Fruit fly (Drosophila melanogaster): ENCODE data around the gene CG9701.

Gene CG9701

dm6 chr3L:16765647-16766628, 32.6 kb downstream of the CG9701 start, which contains the start of gene Nrt (continued):
- TF ChIP-seq NFAT (GFP tag; IDR thresholded peaks at IDR 0.05) (no peak), ERR (GFP tag; optimal IDR thresholded peaks at IDR 0.05) (no peak), Abd-B (GFP tag; optimal IDR thresholded peaks at IDR 0.05) (no peak), CG17186 (GFP tag; optimal IDR thresholded peaks at IDR 0.05) (no peak), ATbp (GFP tag; optimal IDR thresholded peaks at IDR 0.05) (peak; percentile 65), CG34376 (GFP tag; optimal IDR thresholded peaks at IDR 0.05) (peak; percentile 63), fd3F (GFP tag; optimal IDR thresholded peaks at IDR 0.05) (peak; percentile 27), Ada2b (GFP tag; IDR thresholded peaks at IDR 0.05) (peak; percentile 56; the same call in 1 of the 2 replicates), NC2β (GFP tag; optimal IDR thresholded peaks at IDR 0.05) (no peak), Antp (GFP tag; optimal IDR thresholded peaks at IDR 0.05) (no peak), Xrp1 (GFP tag; IDR thresholded peaks at IDR 0.05) (peak; percentile 80), CG15073 (GFP tag; optimal IDR thresholded peaks at IDR 0.05) (no peak), CG2889 (GFP tag; IDR thresholded peaks at IDR 0.05) (no peak), kni (GFP tag; optimal IDR thresholded peaks at IDR 0.05) (peak; percentile 9), CG4617 (GFP tag; optimal IDR thresholded peaks at IDR 0.05; ENCODE audit: borderline replicate concordance) (no peak), fu2 (GFP tag; optimal IDR thresholded peaks at IDR 0.05) (no peak), hb (GFP tag; IDR thresholded peaks at IDR 0.05; ENCODE audit: partially characterized antibody) (no peak), Mrtf (GFP tag; IDR thresholded peaks at IDR 0.05) (no peak), Dip2 (GFP tag; IDR thresholded peaks at IDR 0.05) (no peak), CG11085 (GFP tag; IDR thresholded peaks at IDR 0.05) (no peak), CG1024 (GFP tag; IDR thresholded peaks at IDR 0.05) (no peak), Scr (GFP tag; IDR thresholded peaks at IDR 0.05; ENCODE audit: partially characterized antibody) (0 out of 2 replicates have a peak, but pooled peaks have one; percentile 34), salm (tag; optimal IDR thresholded peaks at IDR 0.05) (peak; percentile 67), maf-S (GFP tag; optimal IDR thresholded peaks at IDR 0.05) (no peak), CG17361 (GFP tag; IDR thresholded peaks at IDR 0.05) (peak; percentile 67; the same call in 2 of the 3 replicates), trh (GFP tag; optimal IDR thresholded peaks at IDR 0.05) (no peak), unc-4 (GFP tag; IDR thresholded peaks at IDR 0.05; ENCODE audit: partially characterized antibody) (no peak), jumu (GFP tag; optimal IDR thresholded peaks at IDR 0.05) (no peak), klu (GFP tag; IDR thresholded peaks at IDR 0.05) (no peak), esg (GFP tag; conservative IDR thresholded peaks at IDR 0.05) (0 out of 2 replicates have a peak, but pooled peaks have one; percentile 11), CG9609 (GFP tag; optimal IDR thresholded peaks at IDR 0.05) (no peak), bab2 (GFP tag; optimal IDR thresholded peaks at IDR 0.05) (no peak), BtbVII (GFP tag; optimal IDR thresholded peaks at IDR 0.05) (peak; percentile 63), ab (GFP tag; optimal IDR thresholded peaks at IDR 0.05) (no peak), CG1832 (GFP tag; optimal IDR thresholded peaks at IDR 0.05) (no peak), kah (GFP tag; optimal IDR thresholded peaks at IDR 0.05) (peak; percentile 39), zfh1 (GFP tag; IDR thresholded peaks at IDR 0.05) (peak; percentile 39; the same call in 1 of the 3 replicates), CG9215 (GFP tag; IDR thresholded peaks at IDR 0.05) (0 out of 2 replicates have a peak, but pooled peaks have one; percentile 34), tap (tag; optimal IDR thresholded peaks at IDR 0.05) (peak; percentile 55), Sox102F (GFP tag; optimal IDR thresholded peaks at IDR 0.05) (peak; percentile 61), CG10979 (tag; optimal IDR thresholded peaks at IDR 0.05) (peak; percentile 69), CG2202 (tag; optimal IDR thresholded peaks at IDR 0.05) (peak; percentile 66), sima (GFP tag; optimal IDR thresholded peaks at IDR 0.05) (no peak), CG4707 (GFP tag; optimal IDR thresholded peaks at IDR 0.05) (peak; percentile 95), CG4282 (GFP tag; optimal IDR thresholded peaks at IDR 0.05) (no peak), sens-2 (GFP tag; IDR thresholded peaks at IDR 0.05) (0 out of 2 replicates have a peak, but pooled peaks have one; percentile 20), twi (tag; optimal IDR thresholded peaks at IDR 0.05) (peak; percentile 59), chinmo (GFP tag; IDR thresholded peaks at IDR 0.05; ENCODE audit: partially characterized antibody) (peak; percentile 88)
